Worm (Caenorhabditis elegans) whole organism, L3 larva: Measurements from ENCODE around the gene B0491.6.

Experiments
- fkh-10 ChIP-seq: sonication (generic microtip); optimal IDR thresholded peaks from 2 replicates; lab custom pipeline; 2017; ENCODE audit warnings: missing biosample characterization, missing genetic modification reagents, missing genetic modification characterization
- jun-1 ChIP-seq: fragments of 150-350 bp; optimal IDR thresholded peaks from 2 replicates; lab custom pipeline; 2014; ENCODE audit warnings: missing biosample characterization, missing genetic modification reagents, missing genetic modification characterization
- lin-39 ChIP-seq: fragments of 150-350 bp; optimal IDR thresholded peaks from 2 replicates; lab custom pipeline; 2018; ENCODE audit warnings: missing biosample characterization, missing genetic modification reagents, missing genetic modification characterization
- nfya-1 ChIP-seq: sonication (generic microtip); optimal IDR thresholded peaks from 2 replicates; lab custom pipeline; 2017; ENCODE audit warnings: missing genetic modification characterization, mild to moderate bottlenecking, missing compliant biosample characterization, antibody characterized with exemption, moderate library complexity; ENCODE audit not compliant: insufficient read depth
- nhr-11 ChIP-seq: fragments of 150-350 bp; optimal IDR thresholded peaks from 2 replicates; lab custom pipeline; 2014; ENCODE audit warnings: missing biosample characterization, missing genetic modification characterization
- nhr-237 ChIP-seq: fragments of 150-350 bp; optimal IDR thresholded peaks from 2 replicates; lab custom pipeline; 2014; ENCODE audit warnings: missing biosample characterization, missing genetic modification characterization
- nhr-25 ChIP-seq: sonication (generic microtip); optimal IDR thresholded peaks from 2 replicates; lab custom pipeline; 2017; ENCODE audit warnings: missing biosample characterization, missing genetic modification characterization
- nhr-76 ChIP-seq: fragments of 150-350 bp; sonication (generic microtip); optimal IDR thresholded peaks from 5 replicates; lab custom pipeline; 2014; ENCODE audit warnings: missing biosample characterization, missing genetic modification characterization
- sea-2 ChIP-seq: fragments of 150-350 bp; sonication (generic microtip); optimal IDR thresholded peaks from 4 replicates; lab custom pipeline; 2014; ENCODE audit warnings: missing biosample characterization, missing genetic modification reagents, missing genetic modification characterization
- snpc-4 ChIP-seq: fragments of 150-350 bp; optimal IDR thresholded peaks from 2 replicates; lab custom pipeline; 2014; ENCODE audit warnings: missing biosample characterization, missing genetic modification characterization
- zag-1 ChIP-seq: fragments of 150-350 bp; optimal IDR thresholded peaks from 2 replicates; lab custom pipeline; 2014; ENCODE audit warnings: missing biosample characterization, missing genetic modification characterization

DNA sequence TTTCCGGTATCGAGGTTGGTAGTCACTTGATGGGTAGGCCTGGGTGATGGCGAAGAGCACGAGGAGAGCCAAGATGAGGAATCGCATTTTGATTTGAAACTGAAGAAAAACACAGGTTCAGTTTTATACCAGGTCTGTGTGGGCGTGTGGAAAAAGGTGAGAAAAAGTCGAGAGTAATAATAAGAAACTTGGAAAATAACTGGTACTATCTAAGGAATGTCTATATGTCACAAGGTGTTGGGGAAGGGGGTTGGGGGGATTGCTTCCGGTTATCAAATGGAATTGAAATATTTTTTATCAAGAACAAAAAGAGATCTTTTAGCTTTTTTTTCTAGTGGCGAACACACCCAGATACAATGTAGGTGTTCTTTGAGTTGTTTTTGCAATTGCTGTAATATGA, 28.6 kb downstream of the B0491.6 start, which contains the start of gene nlp-51:
- TF ChIP-seq fkh-10 (no peak), snpc-4 (tag; lab: Kevin White, UChicago) (no peak), nhr-237 (tag; lab: Kevin White, UChicago) (no peak), lin-39 (no peak), jun-1 (tag; lab: Kevin White, UChicago) (no peak), nfya-1 (no peak), nhr-11 (tag; lab: Kevin White, UChicago) (no peak), nhr-25 (no peak), zag-1 (tag; lab: Kevin White, UChicago) (no peak), nhr-76 (tag; lab: Kevin White, UChicago) (no peak), sea-2 (GFP tag; lab: Kevin White, UChicago) (no peak)
